Worm (Caenorhabditis elegans) whole organism, L3 larva: ENCODE data around the gene srg-51.

Source experiments
- ama-1 ChIP-seq: fragments of 150-350 bp; optimal IDR thresholded peaks from 2 replicates; lab custom pipeline; 2018
- ceh-16 ChIP-seq: sonication (generic microtip); optimal IDR thresholded peaks from 2 replicates; lab custom pipeline; 2017; ENCODE audit warnings: missing biosample characterization, missing genetic modification characterization
- egl-27 ChIP-seq: sonication (generic microtip); optimal IDR thresholded peaks from 4 replicates; lab custom pipeline; 2017; ENCODE audit warnings: missing biosample characterization, missing genetic modification reagents, missing genetic modification characterization
- elt-1 ChIP-seq: fragments of 150-350 bp; optimal IDR thresholded peaks from 2 replicates; lab custom pipeline; 2014; ENCODE audit warnings: missing biosample characterization, missing genetic modification characterization
- fkh-10 ChIP-seq: sonication (generic microtip); optimal IDR thresholded peaks from 2 replicates; lab custom pipeline; 2017; ENCODE audit warnings: missing biosample characterization, missing genetic modification reagents, missing genetic modification characterization
- fos-1 ChIP-seq: fragments of 150-350 bp; optimal IDR thresholded peaks from 2 replicates; lab custom pipeline; 2014; ENCODE audit warnings: missing biosample characterization, missing genetic modification characterization
- mml-1 ChIP-seq: fragments of 150-350 bp; sonication (generic microtip); optimal IDR thresholded peaks from 3 replicates; lab custom pipeline; 2014; ENCODE audit warnings: missing biosample characterization, missing genetic modification characterization
- nfya-1 ChIP-seq: sonication (generic microtip); optimal IDR thresholded peaks from 2 replicates; lab custom pipeline; 2017; ENCODE audit warnings: missing genetic modification characterization, mild to moderate bottlenecking, missing compliant biosample characterization, antibody characterized with exemption, moderate library complexity; ENCODE audit not compliant: insufficient read depth
- nhr-12 ChIP-seq: fragments of 150-350 bp; optimal IDR thresholded peaks from 2 replicates; lab custom pipeline; 2014; ENCODE audit warnings: missing biosample characterization, missing genetic modification characterization
- pha-4 ChIP-seq: fragments of 150-350 bp; optimal IDR thresholded peaks from 2 replicates; lab custom pipeline; 2014; ENCODE audit warnings: missing biosample characterization, missing genetic modification reagents, missing genetic modification characterization
- snpc-4 ChIP-seq: fragments of 150-350 bp; optimal IDR thresholded peaks from 2 replicates; lab custom pipeline; 2014; ENCODE audit warnings: missing biosample characterization, missing genetic modification characterization
- unc-62 ChIP-seq: fragments of 150-350 bp; sonication (generic microtip); optimal IDR thresholded peaks from 4 replicates; lab custom pipeline; 2014; ENCODE audit warnings: missing biosample characterization, missing genetic modification reagents, missing genetic modification characterization
- zag-1 ChIP-seq: fragments of 150-350 bp; optimal IDR thresholded peaks from 2 replicates; lab custom pipeline; 2014; ENCODE audit warnings: missing biosample characterization, missing genetic modification characterization
- ztf-11 ChIP-seq: fragments of 150-350 bp; optimal IDR thresholded peaks from 2 replicates; lab custom pipeline; 2014; ENCODE audit warnings: missing biosample characterization, missing genetic modification characterization

- no peak for TF ChIP-seq mml-1 (tag; lab: Kevin White, UChicago)
- TF ChIP-seq fos-1, result no peak
- TF ChIP-seq ama-1 (lab: Kevin White, UChicago), result no peak
- TF ChIP-seq ztf-11 (tag; lab: Kevin White, UChicago), result no peak
- no peak for TF ChIP-seq unc-62 (GFP tag; lab: Kevin White, UChicago)
- no peak for TF ChIP-seq pha-4
- no peak for TF ChIP-seq ceh-16
- no peak for TF ChIP-seq elt-1 (tag; lab: Kevin White, UChicago)
- TF ChIP-seq egl-27 (tag; lab: Kevin White, UChicago), result no peak
- TF ChIP-seq fkh-10 (GFP tag; lab: Kevin White, UChicago), result no peak
- no peak for TF ChIP-seq nfya-1 (tag; lab: Kevin White, UChicago)
- no peak for TF ChIP-seq snpc-4 (tag; lab: Kevin White, UChicago)
- no peak for TF ChIP-seq nhr-12 (tag; lab: Kevin White, UChicago)
- TF ChIP-seq zag-1 (tag; lab: Kevin White, UChicago), result no peak
Observed at ce11 chrIV:15187517-15188181, 46.9 kb upstream of the srg-51 start.
